Worm (Caenorhabditis elegans): ENCODE data around the gene ZC404.16.
A peak's percentile ranks its signal among the peaks of the same experiment; 100 is the strongest.

Gene ZC404.16

DNA sequence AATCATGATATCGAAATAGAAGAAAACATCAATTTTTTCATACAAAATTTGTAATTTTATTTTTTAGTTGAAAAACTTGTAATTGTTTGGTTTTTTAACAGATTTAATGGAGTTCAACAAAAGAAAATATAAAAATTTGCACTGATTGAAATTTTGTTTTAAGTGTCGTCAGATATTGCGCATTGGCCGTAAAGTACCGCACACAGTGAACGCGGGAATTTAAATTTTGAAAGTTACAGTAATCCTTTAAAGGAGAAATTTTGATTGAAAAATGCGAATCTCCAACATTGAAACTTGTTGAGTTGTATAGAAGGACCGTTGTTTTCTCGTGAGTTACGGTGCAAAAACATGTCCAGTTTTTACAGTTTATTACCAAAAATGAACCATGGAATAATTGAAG, 19.3 kb upstream of the ZC404.16 start (continued):
- TF ChIP-seq vab-15 (tag; optimal IDR thresholded peaks at IDR 0.05), result no peak
- no peak for TF ChIP-seq tbx-2 (tag; optimal IDR thresholded peaks at IDR 0.05)
- no peak for TF ChIP-seq jun-1 (tag; optimal IDR thresholded peaks at IDR 0.05)
- TF ChIP-seq dsc-1 (tag; optimal IDR thresholded peaks at IDR 0.05), result no peak

DNA sequence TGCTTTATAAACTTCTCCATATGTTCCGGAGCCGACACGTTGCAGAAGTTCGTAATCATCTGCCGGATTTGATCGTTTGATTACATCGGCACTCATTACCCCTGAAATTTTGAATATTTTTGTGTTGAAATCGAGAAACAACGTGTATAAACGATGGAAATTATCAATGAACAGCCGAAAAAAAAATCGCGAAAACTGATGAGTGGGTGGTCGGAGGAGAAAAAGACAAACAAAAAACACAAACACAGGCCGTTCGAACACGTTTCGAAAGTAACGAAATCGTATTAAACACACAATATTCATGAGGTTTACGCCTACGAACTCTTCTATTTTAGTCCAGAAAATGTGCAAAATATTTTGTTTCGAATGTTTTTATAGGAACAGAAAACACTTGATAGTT, 18.9 kb upstream of the ZC404.16 start, which contains the start of gene gck-2:
TSS of gene gck-2 (minus strand) at position 101 of the 400 bp plus-strand sequence.
- no peak for TF ChIP-seq lin-14 (GFP tag; optimal IDR thresholded peaks at IDR 0.05)
- TF ChIP-seq C16A3.4 (tag; optimal IDR thresholded peaks at IDR 0.05), result no peak

- TF ChIP-seq efl-1 (optimal IDR thresholded peaks at IDR 0.05) (peak in 1 of 2 experiments; percentile 68), efl-1 (GFP tag; optimal IDR thresholded peaks at IDR 0.05 in 1 of 2) (peak; percentile 38 to 86), snpc-4 (tag; optimal IDR thresholded peaks at IDR 0.05) (no peak), rnt-1 (tag; optimal IDR thresholded peaks at IDR 0.05) (no peak), elt-2 (tag; optimal IDR thresholded peaks at IDR 0.05) (no peak), grh-1 (GFP tag; IDR thresholded peaks at IDR 0.05) (no peak), C04F5.9 (tag; optimal IDR thresholded peaks at IDR 0.05) (no peak), nhr-19 (GFP tag; conservative IDR thresholded peaks at IDR 0.05) (no peak), sox-4 (tag; optimal IDR thresholded peaks at IDR 0.05) (no peak), lin-35 (GFP tag; optimal IDR thresholded peaks at IDR 0.05) (peak in 1 of 2 experiments; percentile 30), dsc-1 (tag; optimal IDR thresholded peaks at IDR 0.05) (no peak), aha-1 (tag; optimal IDR thresholded peaks at IDR 0.05) (no peak), aly-2 (tag; optimal IDR thresholded peaks at IDR 0.05) (no peak), pqm-1 (tag; optimal IDR thresholded peaks at IDR 0.05) (no peak), fos-1 (tag; optimal IDR thresholded peaks at IDR 0.05) (no peak), F16B12.6 (tag; optimal IDR thresholded peaks at IDR 0.05) (no peak), dpl-1 (GFP tag; optimal IDR thresholded peaks at IDR 0.05) (peak in 1 of 3 experiments; percentile 43), ztf-4 (tag; optimal IDR thresholded peaks at IDR 0.05) (no peak)
Measured at ce11 chrV:6787906-6788430, 14.3 kb upstream of the ZC404.16 start, which contains the start of gene ZC404.2. TSS of gene ZC404.2 (plus strand) at chrV:6787952.

- peak; percentile 67 for TF ChIP-seq lir-3 (tag; optimal IDR thresholded peaks at IDR 0.05; ENCODE audit: poor library complexity)
- TF ChIP-seq nhr-77 (tag; optimal IDR thresholded peaks at IDR 0.05), result no peak
- TF ChIP-seq unc-86 (tag; optimal IDR thresholded peaks at IDR 0.05), result peak; percentile 66
- no peak for TF ChIP-seq fos-1 (tag; optimal IDR thresholded peaks at IDR 0.05)
- TF ChIP-seq nhr-47 (tag; optimal IDR thresholded peaks at IDR 0.05), result peak; percentile 87
- TF ChIP-seq ceh-88 (GFP tag; IDR thresholded peaks at IDR 0.05), result no peak
- peak; percentile 84 for TF ChIP-seq dsc-1 (tag; optimal IDR thresholded peaks at IDR 0.05)
- TF ChIP-seq tbx-2 (tag; optimal IDR thresholded peaks at IDR 0.05), result peak; percentile 73
- TF ChIP-seq zag-1 (tag; optimal IDR thresholded peaks at IDR 0.05), result no peak
- peak; percentile 84 for TF ChIP-seq snu-23 (GFP tag; optimal IDR thresholded peaks at IDR 0.05)
- TF ChIP-seq Y116A8C.19 (tag; optimal IDR thresholded peaks at IDR 0.05; ENCODE audit: borderline replicate concordance), result no peak
- peak; percentile 35 for TF ChIP-seq grh-1 (GFP tag; IDR thresholded peaks at IDR 0.05)
- TF ChIP-seq ceh-82 (tag; optimal IDR thresholded peaks at IDR 0.05), result peak; percentile 53 to 76 (median 63)
- TF ChIP-seq C34B4.2 (tag; optimal IDR thresholded peaks at IDR 0.05), result no peak
- no peak for TF ChIP-seq pax-3 (tag; optimal IDR thresholded peaks at IDR 0.05)
- TF ChIP-seq pag-3 (tag; optimal IDR thresholded peaks at IDR 0.05; ENCODE audit: borderline replicate concordance, insufficient read depth), result no peak
- peak in 1 of 2 experiments; percentile 65 for TF ChIP-seq mdl-1 (tag; optimal IDR thresholded peaks at IDR 0.05)
- TF ChIP-seq hpl-2 (GFP tag; optimal IDR thresholded peaks at IDR 0.05), result peak; percentile 81
- TF ChIP-seq mab-9 (GFP tag; IDR thresholded peaks at IDR 0.05), result peak; percentile 20; the same call in 1 of the 2 replicates
- TF ChIP-seq nhr-19 (GFP tag; conservative IDR thresholded peaks at IDR 0.05), result peak; percentile 73
- no peak for TF ChIP-seq nhr-28 (tag; optimal IDR thresholded peaks at IDR 0.05)
- no peak for TF ChIP-seq sptf-1 (tag; optimal IDR thresholded peaks at IDR 0.05)
- TF ChIP-seq mef-2 (tag; optimal IDR thresholded peaks at IDR 0.05), result no peak
- peak; percentile 1 for TF ChIP-seq C04F5.9 (tag; optimal IDR thresholded peaks at IDR 0.05)
- peak; percentile 46 for TF ChIP-seq ceh-90 (tag; optimal IDR thresholded peaks at IDR 0.05)
- TF ChIP-seq xbp-1 (tag; optimal IDR thresholded peaks at IDR 0.05), result peak; percentile 79
- peak; percentile 86 for TF ChIP-seq nhr-71 (tag; optimal IDR thresholded peaks at IDR 0.05)
- peak; percentile 81 for TF ChIP-seq nhr-90 (tag; optimal IDR thresholded peaks at IDR 0.05; ENCODE audit: poor library complexity)
- peak; percentile 28 for TF ChIP-seq fkh-4 (tag; optimal IDR thresholded peaks at IDR 0.05; ENCODE audit: borderline replicate concordance)
Measured at ce11 chrV:6784853-6785492, 11.3 kb upstream of the ZC404.16 start, which contains the start of the genes spn-4 and spe-39. TSS of gene spn-4 (minus strand) at chrV:6784903. TSS of gene spe-39 (plus strand) at chrV:6785451.

Measured in whole organism, L1 larva.